Fruit fly (Drosophila melanogaster) whole organism, embryonic: ENCODE results near the gene chic.

ENCODE experiments used
- Atf-2 ChIP-seq: fragments of 200-800 bp; sonication (Bioruptor generic); optimal IDR thresholded peaks from 2 replicates; lab custom pipeline; 2016; ENCODE audit warnings: missing biosample characterization, missing genetic modification characterization
- Atf6 ChIP-seq: fragments of 200-800 bp; sonication (Bioruptor generic); IDR thresholded peaks from 2 replicates; pipeline ENCODE4 v1.3.6; 2022; ENCODE audit warnings: missing biosample characterization, missing genetic modification characterization
- CG10654 ChIP-seq: fragments of 200-800 bp; sonication (Bioruptor generic); optimal IDR thresholded peaks from 2 replicates; lab custom pipeline; 2016; ENCODE audit warnings: missing biosample characterization, missing genetic modification characterization
- CG11085 ChIP-seq: fragments of 200-800 bp; sonication (Bioruptor generic); IDR thresholded peaks from 2 replicates; pipeline ENCODE4 v1.3.6; 2022; ENCODE audit warnings: missing biosample characterization, missing genetic modification characterization
- CG11695 ChIP-seq: fragments of 200-800 bp; sonication (Bioruptor generic); IDR thresholded peaks from 3 replicates; pipeline ENCODE4 v1.3.6; 2022; ENCODE audit warnings: missing biosample characterization, missing genetic modification characterization
- CG11723 ChIP-seq: fragments of 200-800 bp; sonication (Bioruptor generic); optimal IDR thresholded peaks from 2 replicates; lab custom pipeline; 2017; ENCODE audit warnings: missing biosample characterization, mild to moderate bottlenecking, missing genetic modification characterization
- CG12769 ChIP-seq: fragments of 200-800 bp; sonication (Bioruptor generic); optimal IDR thresholded peaks from 2 replicates; lab custom pipeline; 2019; ENCODE audit warnings: missing biosample characterization, mild to moderate bottlenecking, missing genetic modification characterization, moderate library complexity
- CG13287 ChIP-seq: fragments of 200-800 bp; sonication (Bioruptor generic); IDR thresholded peaks from 2 replicates; pipeline ENCODE4 v1.3.6; 2022; ENCODE audit warnings: missing biosample characterization, missing genetic modification characterization; ENCODE audit not compliant: partially characterized antibody
- CG13296 ChIP-seq: fragments of 200-800 bp; sonication (Bioruptor generic); optimal IDR thresholded peaks from 3 replicates; lab custom pipeline; 2018; ENCODE audit warnings: missing biosample characterization, mild to moderate bottlenecking, missing genetic modification characterization
- CG15479 ChIP-seq: fragments of 200-800 bp; sonication (Bioruptor generic); optimal IDR thresholded peaks from 3 replicates; lab custom pipeline; 2019; ENCODE audit warnings: missing biosample characterization, mild to moderate bottlenecking, missing genetic modification characterization, moderate library complexity
- CG16863 ChIP-seq: fragments of 200-800 bp; sonication (Bioruptor generic); optimal IDR thresholded peaks from 3 replicates; lab custom pipeline; 2016; ENCODE audit warnings: missing biosample characterization, missing genetic modification characterization
- CG17359 ChIP-seq: fragments of 200-800 bp; sonication (Bioruptor generic); optimal IDR thresholded peaks from 3 replicates; lab custom pipeline; 2018; ENCODE audit warnings: missing biosample characterization, mild to moderate bottlenecking, missing genetic modification characterization, moderate library complexity
- CG17568 ChIP-seq: fragments of 200-800 bp; sonication (Bioruptor generic); optimal IDR thresholded peaks from 2 replicates; lab custom pipeline; 2018; ENCODE audit warnings: missing biosample characterization, mild to moderate bottlenecking, missing genetic modification characterization, moderate library complexity
- CG17612 ChIP-seq: fragments of 200-800 bp; sonication (Bioruptor generic); IDR thresholded peaks from 2 replicates; pipeline ENCODE4 v1.3.6; 2022; ENCODE audit warnings: missing biosample characterization, missing genetic modification characterization
- CG17912 ChIP-seq: fragments of 200-800 bp; sonication (Bioruptor generic); optimal IDR thresholded peaks from 2 replicates; lab custom pipeline; 2018; ENCODE audit warnings: missing biosample characterization, mild to moderate bottlenecking, missing genetic modification characterization
- CG18476 ChIP-seq: fragments of 200-800 bp; sonication (Bioruptor generic); optimal IDR thresholded peaks from 2 replicates; lab custom pipeline; 2016; ENCODE audit warnings: missing biosample characterization, mild to moderate bottlenecking, missing genetic modification characterization
- CG2712 ChIP-seq: fragments of 200-800 bp; optimal IDR thresholded peaks from 3 replicates; lab custom pipeline; 2019; ENCODE audit warnings: missing biosample characterization, mild to moderate bottlenecking, missing genetic modification characterization, moderate library complexity
- CG34224 ChIP-seq: fragments of 200-800 bp; sonication (Bioruptor generic); IDR thresholded peaks from 3 replicates; pipeline ENCODE4 v1.3.6; 2022; ENCODE audit warnings: missing biosample characterization, missing genetic modification characterization; ENCODE audit not compliant: partially characterized antibody
- CG4404 ChIP-seq: fragments of 200-800 bp; sonication (Bioruptor generic); IDR thresholded peaks from 2 replicates; pipeline ENCODE4 v1.3.6; 2022; ENCODE audit warnings: missing biosample characterization, missing genetic modification characterization
- CG6791 ChIP-seq: fragments of 200-800 bp; sonication (Bioruptor generic); IDR thresholded peaks from 3 replicates; pipeline ENCODE4 v1.3.6; 2022; ENCODE audit warnings: missing biosample characterization, missing genetic modification characterization; ENCODE audit not compliant: partially characterized antibody
- CG6854 ChIP-seq: fragments of 200-800 bp; sonication (Bioruptor generic); optimal IDR thresholded peaks from 3 replicates; lab custom pipeline; 2017; ENCODE audit warnings: missing biosample characterization, mild to moderate bottlenecking, missing genetic modification characterization
- CG7963 ChIP-seq: fragments of 200-800 bp; sonication (Bioruptor generic); IDR thresholded peaks from 3 replicates; pipeline ENCODE4 v1.3.6; 2022; ENCODE audit warnings: missing biosample characterization, missing genetic modification characterization; ENCODE audit not compliant: partially characterized antibody
- CG8281 ChIP-seq: fragments of 200-800 bp; sonication (Bioruptor generic); optimal IDR thresholded peaks from 2 replicates; lab custom pipeline; 2018; ENCODE audit warnings: missing biosample characterization, mild to moderate bottlenecking, missing genetic modification characterization, moderate library complexity
- CG8290 ChIP-seq, 3 experiments: fragments of 200-800 bp; sonication (Bioruptor generic); optimal IDR thresholded peaks; 2 replicates each; lab custom pipeline; 2016 to 2019; ENCODE audit warnings: missing biosample characterization in 3 of 3, missing genetic modification characterization in 3 of 3, mild to moderate bottlenecking in 2 of 3, moderate library complexity in 1 of 3
- CG8359 ChIP-seq: fragments of 200-800 bp; sonication (Bioruptor generic); optimal IDR thresholded peaks from 2 replicates; lab custom pipeline; 2017; ENCODE audit warnings: missing biosample characterization, mild to moderate bottlenecking, missing genetic modification characterization, borderline replicate concordance
- CG9727 ChIP-seq: fragments of 200-800 bp; sonication (Bioruptor generic); optimal IDR thresholded peaks from 3 replicates; lab custom pipeline; 2017; ENCODE audit warnings: missing biosample characterization, mild to moderate bottlenecking, missing genetic modification characterization
- CG9797 ChIP-seq: fragments of 200-800 bp; sonication (Bioruptor generic); optimal IDR thresholded peaks from 3 replicates; lab custom pipeline; 2018; ENCODE audit warnings: missing biosample characterization, mild to moderate bottlenecking, missing genetic modification characterization
- Elba2 ChIP-seq: fragments of 200-800 bp; sonication (Bioruptor generic); optimal IDR thresholded peaks from 3 replicates; lab custom pipeline; 2016; ENCODE audit warnings: missing biosample characterization, missing genetic modification characterization
- Gug ChIP-seq: fragments of 200-800 bp; sonication (Bioruptor generic); IDR thresholded peaks from 4 replicates; pipeline ENCODE4 v1.3.6; 2022; ENCODE audit warnings: missing biosample characterization, missing genetic modification characterization
- H2.0 ChIP-seq: fragments of 200-800 bp; sonication (Bioruptor generic); IDR thresholded peaks from 2 replicates; pipeline ENCODE4 v1.3.6; 2022; ENCODE audit warnings: missing biosample characterization, missing genetic modification characterization
- NK7.1 ChIP-seq: fragments of 200-800 bp; sonication (Bioruptor generic); optimal IDR thresholded peaks from 3 replicates; lab custom pipeline; 2016; ENCODE audit warnings: missing biosample characterization, missing genetic modification characterization
- Nf-YC ChIP-seq: fragments of 200-800 bp; optimal IDR thresholded peaks from 3 replicates; lab custom pipeline; 2019; ENCODE audit warnings: missing biosample characterization, mild to moderate bottlenecking, missing genetic modification characterization, moderate library complexity
- Sox102F ChIP-seq: fragments of 200-800 bp; sonication (Bioruptor generic); optimal IDR thresholded peaks from 2 replicates; lab custom pipeline; 2018; ENCODE audit warnings: missing biosample characterization, mild to moderate bottlenecking, missing genetic modification characterization, moderate library complexity
- btn ChIP-seq: fragments of 200-800 bp; sonication (Bioruptor generic); optimal IDR thresholded peaks from 2 replicates; lab custom pipeline; 2016; ENCODE audit warnings: missing biosample characterization, missing genetic modification characterization
- chif ChIP-seq, 2 experiments: fragments of 200-800 bp; sonication (Bioruptor generic); optimal IDR thresholded peaks; 3 replicates each; lab custom pipeline; 2016; ENCODE audit warnings: missing biosample characterization in 2 of 2, missing genetic modification characterization in 2 of 2
- crc ChIP-seq: fragments of 200-800 bp; sonication (Bioruptor generic); optimal IDR thresholded peaks from 2 replicates; lab custom pipeline; 2016; ENCODE audit warnings: missing biosample characterization, missing genetic modification characterization
- croc ChIP-seq: fragments of 200-800 bp; sonication (Bioruptor generic); conservative IDR thresholded peaks from 3 replicates; pipeline ENCODE4 v1.3.6; 2022; ENCODE audit warnings: missing biosample characterization, missing genetic modification characterization
- dmrt11E ChIP-seq: fragments of 200-800 bp; sonication (Bioruptor generic); optimal IDR thresholded peaks from 3 replicates; lab custom pipeline; 2018; ENCODE audit warnings: missing biosample characterization, mild to moderate bottlenecking, missing genetic modification characterization, moderate library complexity
- ems ChIP-seq: fragments of 200-800 bp; sonication (Bioruptor generic); optimal IDR thresholded peaks from 3 replicates; lab custom pipeline; 2016; ENCODE audit warnings: missing biosample characterization, missing genetic modification characterization
- fd3F ChIP-seq: fragments of 200-800 bp; sonication (Bioruptor generic); optimal IDR thresholded peaks from 2 replicates; lab custom pipeline; 2018; ENCODE audit warnings: missing biosample characterization, mild to moderate bottlenecking, missing genetic modification characterization, moderate library complexity
- grn ChIP-seq: fragments of 200-800 bp; sonication (Bioruptor generic); optimal IDR thresholded peaks from 3 replicates; lab custom pipeline; 2017; ENCODE audit warnings: missing biosample characterization, missing genetic modification characterization
- hbn ChIP-seq: fragments of 200-800 bp; sonication (Bioruptor generic); IDR thresholded peaks from 2 replicates; pipeline ENCODE4 v1.3.6; 2022; ENCODE audit warnings: missing biosample characterization, missing genetic modification characterization; ENCODE audit not compliant: partially characterized antibody
- pfk ChIP-seq: fragments of 200-800 bp; sonication (Bioruptor generic); optimal IDR thresholded peaks from 2 replicates; lab custom pipeline; 2018; ENCODE audit warnings: missing biosample characterization, mild to moderate bottlenecking, missing genetic modification characterization, moderate library complexity
- repo ChIP-seq: fragments of 200-800 bp; sonication (Bioruptor generic); optimal IDR thresholded peaks from 2 replicates; lab custom pipeline; 2016; ENCODE audit warnings: missing biosample characterization, missing genetic modification characterization
- ro ChIP-seq: fragments of 200-800 bp; sonication (Bioruptor generic); IDR thresholded peaks from 2 replicates; pipeline ENCODE4 v1.3.6; 2022; ENCODE audit warnings: missing biosample characterization, missing genetic modification characterization
- sens-2 ChIP-seq: fragments of 200-800 bp; sonication (Bioruptor generic); IDR thresholded peaks from 2 replicates; pipeline ENCODE4 v1.3.6; 2022; ENCODE audit warnings: missing biosample characterization, missing genetic modification characterization
- unc-4 ChIP-seq: fragments of 200-800 bp; sonication (Bioruptor generic); IDR thresholded peaks from 2 replicates; pipeline ENCODE4 v1.3.6; 2022; ENCODE audit warnings: missing biosample characterization, missing genetic modification characterization; ENCODE audit not compliant: partially characterized antibody
- zfh1 ChIP-seq: fragments of 200-800 bp; sonication (Bioruptor generic); IDR thresholded peaks from 3 replicates; pipeline ENCODE4 v1.3.6; 2022; ENCODE audit warnings: missing biosample characterization, missing genetic modification characterization

Gene chic

DNA sequence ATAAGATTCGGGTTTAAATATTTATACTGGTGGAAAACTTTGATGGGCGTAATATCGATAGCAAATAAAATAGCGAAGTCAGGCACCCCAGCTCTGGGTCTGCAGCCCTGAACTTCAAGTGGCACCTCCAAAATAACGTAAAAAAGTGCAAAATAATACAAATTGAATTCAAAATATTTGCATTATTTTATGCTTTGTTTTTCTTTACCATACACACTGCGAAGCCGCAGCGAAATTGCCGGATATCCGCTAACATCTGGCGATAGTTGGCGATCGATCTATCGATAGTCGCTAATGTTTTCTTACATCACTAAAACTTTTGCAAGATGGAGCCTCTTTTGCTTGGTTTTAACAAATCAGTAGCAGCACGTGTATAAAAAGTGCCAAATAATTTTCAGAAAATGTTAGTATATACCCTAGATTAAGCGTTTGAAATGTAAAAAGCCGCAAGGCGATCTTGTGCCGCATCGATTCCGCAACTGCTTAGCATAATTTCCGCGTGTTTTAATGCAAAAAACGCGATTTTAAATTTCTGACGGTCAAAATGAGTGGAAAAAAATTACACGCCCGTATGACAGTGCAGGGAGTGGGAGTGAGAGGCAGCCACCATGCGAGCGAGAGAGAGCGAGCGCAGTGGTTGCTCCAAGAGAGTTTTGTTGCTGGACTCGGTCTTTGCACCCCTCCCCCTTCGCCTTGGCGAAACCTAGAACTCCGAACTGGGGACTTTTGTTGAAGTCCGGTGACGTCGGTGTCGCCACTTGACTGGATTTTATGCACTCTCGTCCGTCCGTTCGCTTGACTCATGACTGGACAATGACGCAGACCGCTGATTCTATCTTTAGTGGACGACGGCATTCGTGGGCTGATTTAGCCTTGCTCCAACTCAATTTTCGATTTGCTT lies 865 bp upstream of the chic start, which contains the start of gene eIF4A (continued):
- TF ChIP-seq CG17359 (tag; lab: Kevin White, UChicago) (no peak), CG13296 (peak; percentile 58), CG17568 (GFP tag; lab: Kevin White, UChicago) (peak; percentile 47), repo (GFP tag; lab: Kevin White, UChicago) (peak; percentile 5), Atf6 (GFP tag; lab: Robert Waterston, UW) (no peak), Sox102F (GFP tag; lab: Kevin White, UChicago) (no peak), croc (GFP tag; lab: Robert Waterston, UW) (no peak), CG8281 (no peak), CG34224 (GFP tag; lab: Robert Waterston, UW) (no peak), pfk (GFP tag; lab: Kevin White, UChicago) (no peak), unc-4 (GFP tag; lab: Robert Waterston, UW) (no peak), CG4404 (no peak), btn (GFP tag; lab: Kevin White, UChicago) (no peak), CG16863 (GFP tag; lab: Kevin White, UChicago) (no peak), CG7963 (no peak), CG8359 (no peak), Elba2 (GFP tag; lab: Kevin White, UChicago) (no peak), Nf-YC (no peak), CG12769 (tag; lab: Kevin White, UChicago) (no peak), hbn (GFP tag; lab: Robert Waterston, UW) (no peak), CG9797 (GFP tag; lab: Kevin White, UChicago) (peak; percentile 8), ems (no peak), CG15479 (GFP tag; lab: Kevin White, UChicago) (no peak), Gug (GFP tag; lab: Robert Waterston, UW) (no peak; the same call in 3 of the 4 replicates), fd3F (GFP tag; lab: Kevin White, UChicago) (no peak), chif (GFP tag; optimal IDR thresholded peaks at IDR 0.05; lab: Kevin White, UChicago) (peak in 1 of 2 experiments; percentile 29), CG18476 (GFP tag; lab: Kevin White, UChicago) (no peak), sens-2 (no peak), CG9727 (no peak), CG11723 (GFP tag; lab: Kevin White, UChicago) (no peak), Atf-2 (no peak), CG2712 (tag; lab: Kevin White, UChicago) (peak; percentile 55), H2.0 (GFP tag; lab: Robert Waterston, UW) (no peak), CG11695 (no peak), CG13287 (no peak), zfh1 (GFP tag; lab: Robert Waterston, UW) (no peak), ro (no peak), crc (no peak), CG10654 (no peak), CG6854 (no peak), dmrt11E (tag; lab: Kevin White, UChicago) (peak; percentile 26), CG8290 (GFP tag; optimal IDR thresholded peaks at IDR 0.05; lab: Kevin White, UChicago) (no peak), CG8290 (tag; optimal IDR thresholded peaks at IDR 0.05; lab: Kevin White, UChicago) (peak in 1 of 2 experiments; percentile 37), CG11085 (no peak), CG17612 (no peak), CG17912 (GFP tag; lab: Kevin White, UChicago) (no peak), grn (GFP tag; lab: Kevin White, UChicago) (no peak), NK7.1 (GFP tag; lab: Kevin White, UChicago) (no peak), CG6791 (GFP tag; lab: Robert Waterston, UW) (no peak)
